Worm (Caenorhabditis elegans): Measurements from ENCODE around the gene F56C9.3.

Gene F56C9.3

DNA sequence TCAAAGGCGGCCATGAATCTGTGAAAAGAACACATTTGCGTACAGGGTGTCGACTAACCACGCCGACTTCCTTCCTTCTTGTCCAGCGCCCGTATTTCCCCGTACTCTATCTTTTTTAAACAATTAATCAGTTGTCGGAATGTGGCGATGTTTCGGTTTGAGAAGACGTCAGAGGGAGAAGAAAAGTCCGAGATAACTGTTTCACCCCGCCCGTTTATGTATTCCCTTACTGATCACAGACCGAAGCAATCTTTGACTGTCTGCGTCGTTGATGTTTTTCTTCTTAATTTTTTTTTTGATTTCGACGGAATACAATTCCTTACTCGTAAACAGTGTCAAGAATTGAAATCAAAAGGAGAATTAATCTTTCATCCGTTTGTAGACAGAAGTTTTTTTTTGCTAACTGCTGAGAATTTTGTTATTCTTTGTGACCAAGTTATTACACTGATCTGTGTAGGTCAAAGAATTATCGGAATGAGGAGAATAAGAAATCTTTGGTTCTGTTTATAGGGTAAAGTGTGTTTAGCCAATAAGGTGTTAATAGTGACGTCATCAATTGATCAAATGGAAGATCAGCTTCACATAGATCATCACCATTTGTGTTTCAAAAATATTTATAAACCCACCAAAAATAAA, 13.9 kb upstream of the F56C9.3 start (continued):
- TF ChIP-seq elt-2 (tag; optimal IDR thresholded peaks at IDR 0.05) (no peak), ceh-82 (tag; optimal IDR thresholded peaks at IDR 0.05) (no peak), unc-98 (GFP tag; IDR thresholded peaks at IDR 0.05) (no peak), ets-5 (GFP tag; IDR thresholded peaks at IDR 0.05) (no peak), Y116A8C.19 (tag; optimal IDR thresholded peaks at IDR 0.05; ENCODE audit: borderline replicate concordance) (no peak), unc-130 (tag; optimal IDR thresholded peaks at IDR 0.05) (peak; percentile 17), alr-1 (tag; optimal IDR thresholded peaks at IDR 0.05; ENCODE audit: borderline replicate concordance) (no peak), nhr-84 (tag; optimal IDR thresholded peaks at IDR 0.05) (no peak), C34B4.2 (tag; optimal IDR thresholded peaks at IDR 0.05) (no peak), lin-14 (GFP tag; optimal IDR thresholded peaks at IDR 0.05) (peak; percentile 60), egl-27 (tag; optimal IDR thresholded peaks at IDR 0.05) (no peak), snu-23 (GFP tag; optimal IDR thresholded peaks at IDR 0.05) (peak; percentile 27), ces-1 (GFP tag; optimal IDR thresholded peaks at IDR 0.05) (no peak), unc-30 (tag; optimal IDR thresholded peaks at IDR 0.05) (no peak), lin-15B (tag; optimal IDR thresholded peaks at IDR 0.05) (no peak), nhr-19 (GFP tag; conservative IDR thresholded peaks at IDR 0.05) (peak; percentile 21; the same call in 1 of the 2 replicates), skn-1 (tag; optimal IDR thresholded peaks at IDR 0.05) (no peak), ceh-63 (GFP tag; optimal IDR thresholded peaks at IDR 0.05) (no peak), ceh-88 (GFP tag; IDR thresholded peaks at IDR 0.05) (no peak), mab-9 (GFP tag; IDR thresholded peaks at IDR 0.05) (no peak), aly-2 (tag; optimal IDR thresholded peaks at IDR 0.05) (no peak), isw-1 (GFP tag; IDR thresholded peaks at IDR 0.05) (no peak), hpl-2 (GFP tag; optimal IDR thresholded peaks at IDR 0.05) (no peak), irx-1 (tag; optimal IDR thresholded peaks at IDR 0.05) (no peak), ceh-8 (GFP tag; optimal IDR thresholded peaks at IDR 0.05) (no peak), egl-13 (tag; optimal IDR thresholded peaks at IDR 0.05) (no peak), unc-62 (GFP tag; optimal IDR thresholded peaks at IDR 0.05) (no peak), blmp-1 (tag; optimal IDR thresholded peaks at IDR 0.05) (peak; percentile 79), unc-86 (tag; optimal IDR thresholded peaks at IDR 0.05) (no peak), fkh-8 (tag; optimal IDR thresholded peaks at IDR 0.05) (no peak), nhr-90 (tag; optimal IDR thresholded peaks at IDR 0.05; ENCODE audit: poor library complexity) (peak; percentile 37), mdl-1 (tag; optimal IDR thresholded peaks at IDR 0.05) (no peak), ceh-90 (tag; optimal IDR thresholded peaks at IDR 0.05) (no peak), nhr-20 (tag; optimal IDR thresholded peaks at IDR 0.05) (peak; percentile 62), nhr-77 (tag; optimal IDR thresholded peaks at IDR 0.05) (no peak), dpl-1 (GFP tag; optimal IDR thresholded peaks at IDR 0.05) (no peak), nhr-28 (tag; optimal IDR thresholded peaks at IDR 0.05) (no peak), hlh-17 (GFP tag; optimal IDR thresholded peaks at IDR 0.05; ENCODE audit: borderline replicate concordance) (no peak), rnt-1 (tag; optimal IDR thresholded peaks at IDR 0.05) (no peak), aha-1 (tag; optimal IDR thresholded peaks at IDR 0.05) (no peak), xbp-1 (tag; optimal IDR thresholded peaks at IDR 0.05) (no peak), sox-4 (tag; optimal IDR thresholded peaks at IDR 0.05) (no peak), C04F5.9 (tag; optimal IDR thresholded peaks at IDR 0.05) (no peak), C16A3.4 (tag; optimal IDR thresholded peaks at IDR 0.05) (no peak), F16B12.6 (tag; optimal IDR thresholded peaks at IDR 0.05) (no peak), ztf-11 (tag; optimal IDR thresholded peaks at IDR 0.05) (no peak), sup-37 (GFP tag; optimal IDR thresholded peaks at IDR 0.05) (no peak), mef-2 (tag; optimal IDR thresholded peaks at IDR 0.05) (no peak), nhr-71 (tag; optimal IDR thresholded peaks at IDR 0.05) (peak; percentile 42)

Measured in whole organism, L1 larva.